Worm (Caenorhabditis elegans) whole organism, L4 larva: ENCODE results near the gene srxa-10.

ENCODE experiments used
- R02D3.7 ChIP-seq: fragments of 150-350 bp; sonication (generic microtip); optimal IDR thresholded peaks from 3 replicates; lab custom pipeline; 2014; ENCODE audit warnings: missing biosample characterization, missing genetic modification characterization
- Y75B8A.6 ChIP-seq: fragments of 200-800 bp; sonication (Bioruptor generic); IDR thresholded peaks from 2 replicates; pipeline ENCODE4 v1.3.6; 2022; ENCODE audit warnings: missing genetic modification reagents, missing genetic modification characterization, missing compliant biosample characterization
- aly-2 ChIP-seq: sonication (generic microtip); optimal IDR thresholded peaks from 2 replicates; lab custom pipeline; 2018; ENCODE audit warnings: missing biosample characterization, missing genetic modification characterization
- ceh-28 ChIP-seq: fragments of 150-350 bp; optimal IDR thresholded peaks from 2 replicates; lab custom pipeline; 2014; ENCODE audit warnings: missing biosample characterization, missing genetic modification reagents, missing genetic modification characterization
- fkh-10 ChIP-seq: fragments of 150-350 bp; optimal IDR thresholded peaks from 2 replicates; lab custom pipeline; 2014; ENCODE audit warnings: missing biosample characterization, missing genetic modification reagents, missing genetic modification characterization
- nhr-237 ChIP-seq: sonication (generic microtip); optimal IDR thresholded peaks from 2 replicates; lab custom pipeline; 2017; ENCODE audit warnings: missing biosample characterization, missing genetic modification characterization
- nhr-25 ChIP-seq: sonication (generic microtip); optimal IDR thresholded peaks from 2 replicates; lab custom pipeline; 2017; ENCODE audit warnings: missing genetic modification characterization, mild to moderate bottlenecking, missing compliant biosample characterization, antibody characterized with exemption, moderate library complexity, borderline replicate concordance; ENCODE audit not compliant: insufficient read depth
- pha-4 ChIP-seq, 2 experiments: fragments of 150-350 bp in 1 of 2; fragments of 200-800 bp in 1 of 2; sonication (Bioruptor generic) in 1 of 2; IDR thresholded peaks in 1 of 2; optimal IDR thresholded peaks in 1 of 2; 2 replicates each; pipeline versions ENCODE4 v1.3.6 to Lab custom; 2014 to 2022; ENCODE audit warnings: missing genetic modification characterization in 2 of 2, missing genetic modification reagents in 2 of 2, missing biosample characterization in 1 of 2, missing compliant biosample characterization in 1 of 2
- set-16 ChIP-seq: fragments of 200-800 bp; sonication (Bioruptor generic); IDR thresholded peaks from 2 replicates; pipeline ENCODE4 v1.3.6; 2022; ENCODE audit warnings: missing genetic modification reagents, missing genetic modification characterization, missing compliant biosample characterization
- skn-1 ChIP-seq: fragments of 150-350 bp; optimal IDR thresholded peaks from 2 replicates; lab custom pipeline; 2014; ENCODE audit warnings: missing biosample characterization, missing genetic modification characterization
- ztf-11 ChIP-seq: fragments of 150-350 bp; optimal IDR thresholded peaks from 2 replicates; lab custom pipeline; 2014; ENCODE audit warnings: missing biosample characterization, missing genetic modification characterization

DNA sequence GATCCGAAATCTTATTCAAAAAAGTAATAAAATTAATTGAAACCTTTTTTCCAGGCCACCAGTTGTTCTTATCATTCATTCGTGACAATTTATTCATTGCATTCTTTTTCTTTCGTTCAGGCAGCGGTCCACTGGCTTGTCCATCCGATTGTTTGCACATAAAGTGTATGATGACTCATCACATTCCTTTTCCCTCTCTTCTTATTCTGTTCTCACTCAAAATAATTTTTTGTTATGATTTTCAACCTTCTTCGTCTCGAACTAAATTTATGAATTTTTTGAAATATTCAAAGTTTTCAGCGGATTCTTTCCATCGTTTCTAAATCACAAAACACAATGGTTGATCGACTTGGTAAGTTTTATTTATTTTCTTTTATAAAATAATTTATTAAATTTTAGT is 34.2 kb upstream of the srxa-10 start, which contains the start of gene ZK632.12:
- TF ChIP-seq skn-1 (tag; lab: Kevin White, UChicago) = no peak
- TF ChIP-seq Y75B8A.6 (GFP tag; lab: Robert Waterston, UW) = no peak
- TF ChIP-seq fkh-10 (GFP tag; lab: Kevin White, UChicago) = no peak
- TF ChIP-seq ztf-11 = no peak
- no peak for TF ChIP-seq aly-2 (tag; lab: Kevin White, UChicago)
- no peak for TF ChIP-seq set-16 (GFP tag; lab: Robert Waterston, UW)
- no peak for TF ChIP-seq ceh-28
- no peak for TF ChIP-seq nhr-25 (tag; lab: Kevin White, UChicago)
- no peak for TF ChIP-seq R02D3.7 (tag; lab: Kevin White, UChicago)
- TF ChIP-seq nhr-237 (tag; lab: Kevin White, UChicago) = no peak
- TF ChIP-seq pha-4 (GFP tag; IDR thresholded peaks at IDR 0.05; lab: Robert Waterston, UW) = no peak
- peak; percentile 20 for TF ChIP-seq pha-4 (tag; optimal IDR thresholded peaks at IDR 0.05; lab: Kevin White, UChicago)
